Fruit fly (Drosophila melanogaster) whole organism: Measurements from ENCODE around the gene CG6901.

ENCODE experiments used
- Dll ChIP-seq: fragments of >200 bp; optimal IDR thresholded peaks from 2 replicates; lab custom pipeline; 2017
- pan ChIP-seq: fragments of >200 bp; optimal IDR thresholded peaks from 2 replicates; lab custom pipeline; 2017
- psq ChIP-seq: fragments of >200 bp; optimal IDR thresholded peaks from 2 replicates; lab custom pipeline; 2017

dm6 chr3R:16295513-16296123, 27.6 kb upstream of the CG6901 start:
- TF ChIP-seq pan (no peak), Dll (lab: Kevin White, UChicago) (no peak), psq (lab: Kevin White, UChicago) (no peak)
